Worm (Caenorhabditis elegans) whole organism, L4/young adult: Measurements from ENCODE around the gene dnj-15.

ENCODE experiments used
- W03F9.2 ChIP-seq: fragments of 150-350 bp; optimal IDR thresholded peaks from 2 replicates; lab custom pipeline; 2014; ENCODE audit warnings: missing biosample characterization, missing genetic modification characterization
- dao-5 ChIP-seq: sonication (generic microtip); optimal IDR thresholded peaks from 2 replicates; lab custom pipeline; 2016; ENCODE audit warnings: missing genotype, missing genetic modification characterization, moderate library complexity, missing compliant biosample characterization
- him-1 ChIP-seq: sonication (generic microtip); optimal IDR thresholded peaks from 2 replicates; lab custom pipeline; 2016; ENCODE audit warnings: missing genotype, missing genetic modification reagents, missing genetic modification characterization, missing compliant biosample characterization

The dnj-15 gene

ce11 chrIV:4212733-4213132, 36.5 kb downstream of the dnj-15 start:
- TF ChIP-seq W03F9.2 (tag; lab: Kevin White, UChicago) (no peak), dao-5 (tag; lab: Kevin White, UChicago) (no peak), him-1 (tag; lab: Kevin White, UChicago) (no peak)

- TF ChIP-seq him-1 (tag; lab: Kevin White, UChicago) (peak; percentile 20), dao-5 (tag; lab: Kevin White, UChicago) (no peak)
These were observed 39.2 kb downstream of the dnj-15 start for ce11 chrIV:4215349-4215748.

ce11 chrIV:4216099-4216894, 40.1 kb downstream of the dnj-15 start:
- no peak for TF ChIP-seq dao-5 (tag; lab: Kevin White, UChicago)

ce11 chrIV:4218276-4218675, 42.1 kb downstream of the dnj-15 start:
- TF ChIP-seq W03F9.2 (tag; lab: Kevin White, UChicago) = no peak
- TF ChIP-seq dao-5 (tag; lab: Kevin White, UChicago) = no peak
- TF ChIP-seq him-1 (tag; lab: Kevin White, UChicago) = no peak

- TF ChIP-seq dao-5 (tag; lab: Kevin White, UChicago) (no peak), him-1 (tag; lab: Kevin White, UChicago) (no peak), W03F9.2 (tag; lab: Kevin White, UChicago) (no peak)
These were observed 43.8 kb downstream of the dnj-15 start, which contains the start of gene F30B5.11 for ce11 chrIV:4219983-4220382. TSS of gene F30B5.11 (minus strand) at chrIV:4220083.

ce11 chrIV:4225851-4226250, 49.7 kb downstream of the dnj-15 start, which contains the start of gene srbc-71:
TSS of gene srbc-71 (minus strand) at chrIV:4225951.
- TF ChIP-seq him-1 (tag; lab: Kevin White, UChicago) (no peak), dao-5 (tag; lab: Kevin White, UChicago) (no peak), W03F9.2 (tag; lab: Kevin White, UChicago) (no peak)

ce11 chrIV:4227917-4228316, 51.7 kb downstream of the dnj-15 start, which contains the start of gene srbc-70:
TSS of gene srbc-70 (minus strand) at chrIV:4228017.
- TF ChIP-seq him-1 (tag; lab: Kevin White, UChicago) (no peak), W03F9.2 (tag; lab: Kevin White, UChicago) (no peak), dao-5 (tag; lab: Kevin White, UChicago) (no peak)
